Worm (Caenorhabditis elegans): ENCODE results near the gene Y105C5B.11.

Gene Y105C5B.11

DNA sequence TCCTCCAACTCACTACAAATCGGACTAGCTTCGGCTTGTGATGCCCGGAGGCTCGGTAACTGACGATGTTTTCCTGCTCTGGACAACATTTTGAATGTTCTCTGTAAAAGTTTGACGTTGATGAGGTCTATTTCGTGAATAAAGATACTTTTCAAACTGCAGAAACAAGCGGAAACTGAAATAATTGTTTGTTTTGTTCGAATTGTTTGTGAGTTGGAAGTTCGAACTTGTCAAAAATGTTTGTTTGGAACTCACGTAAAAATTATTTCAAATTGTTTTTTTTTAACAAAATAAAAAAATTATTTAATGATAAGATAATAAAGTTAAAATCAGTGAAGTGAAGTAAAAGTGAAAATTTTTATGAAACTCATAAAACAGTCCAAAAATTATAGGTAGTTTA, at the start of gene Y105C5B.11:
TSS of gene Y105C5B.11 (minus strand) at position 101 of the 400 bp plus-strand sequence.
- TF ChIP-seq unc-62 (GFP tag; optimal IDR thresholded peaks at IDR 0.05): no peak

DNA sequence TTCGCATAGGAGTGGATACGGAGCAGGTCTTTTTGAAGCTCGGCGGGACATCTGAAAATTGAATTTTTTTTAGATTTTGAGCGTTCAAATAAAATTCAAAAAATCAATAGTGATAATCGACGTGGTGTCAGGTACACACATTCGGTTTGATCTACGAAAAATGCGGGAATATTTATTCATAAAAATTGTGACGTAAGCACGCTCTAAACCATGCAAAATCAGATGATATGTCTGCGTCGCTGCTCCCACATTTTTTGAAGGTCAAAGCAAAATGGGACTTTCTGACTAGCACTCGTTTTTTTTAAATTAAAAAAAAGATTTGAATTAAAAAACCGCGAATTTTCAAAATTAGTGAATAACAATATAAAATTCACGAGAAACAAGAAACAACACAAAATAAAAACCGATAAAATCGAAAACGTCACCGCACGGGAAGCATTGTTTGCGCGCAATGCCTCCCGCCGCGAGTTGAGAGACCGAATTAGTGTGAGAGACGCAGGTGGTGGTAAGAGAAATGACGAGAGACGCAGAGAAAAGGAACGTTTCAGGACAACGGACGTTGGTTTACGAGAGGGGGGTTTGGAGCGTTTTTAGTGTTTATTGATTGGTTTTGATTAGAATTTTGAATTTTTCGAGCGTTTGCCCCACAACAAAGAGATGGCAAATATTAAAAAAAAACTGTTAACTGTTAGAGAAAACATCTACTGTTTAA, 42.8 kb upstream of the Y105C5B.11 start, which contains the start of gene Y105C5B.19:
TSS of gene Y105C5B.19 (minus strand) at position 51 of the 712 bp plus-strand sequence.
- no peak for TF ChIP-seq unc-62 (GFP tag; optimal IDR thresholded peaks at IDR 0.05)

- no peak for TF ChIP-seq unc-62 (GFP tag; optimal IDR thresholded peaks at IDR 0.05)
Measured at ce11 chrIV:15964307-15964706, 23.0 kb upstream of the Y105C5B.11 start, which contains the start of gene Y105C5B.18. Gene Y105C5B.18, plus strand, starts transcription at chrIV:15964607.

ce11 chrIV:15962801-15963200, 21.5 kb upstream of the Y105C5B.11 start, which contains the start of gene Y105C5B.17:
Gene Y105C5B.17, plus strand, starts transcription at chrIV:15963101.
- no peak for TF ChIP-seq unc-62 (GFP tag; optimal IDR thresholded peaks at IDR 0.05)

- TF ChIP-seq unc-62 (GFP tag; optimal IDR thresholded peaks at IDR 0.05): no peak
Measured at ce11 chrIV:15962219-15962762, 21.0 kb upstream of the Y105C5B.11 start, which contains the start of gene lgc-19. Gene lgc-19, minus strand, starts transcription at chrIV:15962712.

- no peak for TF ChIP-seq unc-62 (GFP tag; optimal IDR thresholded peaks at IDR 0.05)
Measured at ce11 chrIV:15961069-15961468, 19.8 kb upstream of the Y105C5B.11 start.

ce11 chrIV:15955349-15955748, 14.0 kb upstream of the Y105C5B.11 start:
- no peak for TF ChIP-seq unc-62 (GFP tag; optimal IDR thresholded peaks at IDR 0.05)

ce11 chrIV:15953689-15954088, 12.4 kb upstream of the Y105C5B.11 start:
- TF ChIP-seq unc-62 (GFP tag; optimal IDR thresholded peaks at IDR 0.05): no peak

- no peak for TF ChIP-seq unc-62 (GFP tag; optimal IDR thresholded peaks at IDR 0.05)
Measured at ce11 chrIV:15951640-15952039, 10.3 kb upstream of the Y105C5B.11 start, which contains the start of gene Y105C5B.15. Gene Y105C5B.15, plus strand, starts transcription at chrIV:15951936.

- TF ChIP-seq unc-62 (GFP tag; optimal IDR thresholded peaks at IDR 0.05): no peak
Measured at ce11 chrIV:15950838-15951581, 9.7 kb upstream of the Y105C5B.11 start, which contains the start of gene ifas-3. Gene ifas-3, minus strand, starts transcription at chrIV:15950888.

DNA sequence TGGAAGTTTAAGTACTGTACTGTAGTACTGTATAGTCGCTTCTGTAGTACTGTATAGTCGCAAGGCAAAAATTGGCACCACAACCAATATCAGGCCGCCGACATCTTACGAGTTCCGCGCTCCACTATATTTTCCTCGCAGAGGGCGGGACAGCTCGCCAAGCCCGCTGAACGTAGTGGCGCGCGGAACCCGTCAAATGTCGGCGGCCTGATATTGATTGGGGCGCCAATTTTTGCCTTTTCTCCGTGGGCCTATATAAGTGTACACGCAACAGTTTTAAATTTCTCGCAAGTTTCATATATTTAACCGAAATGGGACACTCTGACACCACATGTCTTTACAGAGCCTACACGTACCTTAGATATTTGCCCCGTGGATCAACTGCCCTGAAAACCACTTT, 8.7 kb upstream of the Y105C5B.11 start:
- no peak for TF ChIP-seq unc-62 (GFP tag; optimal IDR thresholded peaks at IDR 0.05)

DNA sequence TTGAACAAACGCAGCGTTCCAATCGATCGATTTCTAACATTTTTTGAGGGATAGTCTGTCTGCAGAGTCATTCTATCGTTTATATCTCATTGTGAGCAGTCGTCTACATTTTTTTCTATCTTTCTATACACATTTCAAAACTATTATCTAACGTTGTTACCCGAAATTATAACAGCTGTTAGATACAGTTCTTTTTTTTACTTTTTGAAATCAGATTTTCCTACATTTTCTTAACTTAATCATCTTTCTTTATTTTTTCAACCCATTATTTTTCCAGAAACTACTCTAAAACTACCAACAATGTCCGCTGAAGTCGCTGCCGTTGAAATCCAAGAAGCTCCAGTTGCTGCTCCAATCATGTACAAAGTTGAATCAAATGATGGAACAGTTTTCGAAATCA, 5.2 kb upstream of the Y105C5B.11 start, which contains the start of gene skr-10:
TSS of gene skr-10 (plus strand) at position 301 of the 400 bp plus-strand sequence.
- TF ChIP-seq unc-62 (GFP tag; optimal IDR thresholded peaks at IDR 0.05): no peak

- TF ChIP-seq unc-62 (GFP tag; optimal IDR thresholded peaks at IDR 0.05): no peak
Measured at ce11 chrIV:15940811-15941210, 492 bp downstream of the Y105C5B.11 start.

DNA sequence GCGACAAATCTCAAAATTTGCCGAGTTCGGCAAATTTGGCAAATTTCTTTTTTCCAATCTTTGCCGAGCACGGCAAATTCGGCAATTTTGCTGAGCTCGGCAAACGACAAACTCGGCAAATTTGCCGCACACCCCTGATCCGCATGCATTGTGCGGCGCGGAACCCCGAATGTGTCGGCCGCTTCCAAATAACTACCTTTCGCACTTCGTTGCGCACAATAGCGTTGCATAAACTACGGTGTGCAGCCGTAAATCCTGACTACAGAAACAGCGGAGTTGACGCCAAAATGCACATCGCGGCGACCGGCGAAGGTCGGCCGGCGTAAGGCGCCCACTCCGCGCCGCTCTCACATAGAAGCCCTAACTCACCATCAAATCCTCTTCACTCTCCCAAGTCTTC, 2.8 kb downstream of the Y105C5B.11 start:
- no peak for TF ChIP-seq unc-62 (GFP tag; optimal IDR thresholded peaks at IDR 0.05)

ce11 chrIV:15937088-15937487, 4.2 kb downstream of the Y105C5B.11 start:
- TF ChIP-seq unc-62 (GFP tag; optimal IDR thresholded peaks at IDR 0.05): no peak

ce11 chrIV:15933814-15934213, 7.5 kb downstream of the Y105C5B.11 start, which contains the start of gene srv-16:
Gene srv-16, minus strand, starts transcription at chrIV:15933914.
- TF ChIP-seq unc-62 (GFP tag; optimal IDR thresholded peaks at IDR 0.05): no peak

Measured in whole organism, dauer.